Worm (Caenorhabditis elegans): Measurements from ENCODE around the gene math-15.

DNA sequence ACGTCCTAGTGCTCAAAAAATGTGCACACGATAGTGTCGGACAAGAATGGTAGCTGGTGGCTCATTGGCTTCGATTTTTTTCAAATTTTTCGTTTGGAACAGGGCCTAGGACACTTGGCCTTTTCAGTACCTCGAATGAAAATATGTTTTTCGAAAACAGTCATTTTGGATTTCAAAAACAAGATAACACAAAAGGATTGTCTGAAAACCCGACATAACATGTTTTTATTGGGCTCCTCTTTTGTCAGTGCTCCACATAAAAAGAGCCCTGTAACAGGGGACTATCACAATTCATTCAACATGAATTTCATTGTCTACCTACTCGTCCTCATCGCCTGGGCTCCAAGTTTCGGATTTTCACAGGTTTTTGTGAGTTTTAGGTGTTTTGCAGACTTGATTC lies 1.9 kb upstream of the math-15 start, which contains the start of gene C16C4.17:
- TF ChIP-seq ztf-23 (GFP tag; IDR thresholded peaks at IDR 0.05) (no peak), ref-1 (GFP tag; conservative IDR thresholded peaks at IDR 0.05) (no peak), flt-1 (GFP tag; IDR thresholded peaks at IDR 0.05) (no peak), tab-1 (GFP tag; IDR thresholded peaks at IDR 0.05) (no peak), cog-1 (tag; optimal IDR thresholded peaks at IDR 0.05) (no peak), med-1 (GFP tag; optimal IDR thresholded peaks at IDR 0.05; ENCODE audit: insufficient read depth) (no peak)
